Worm (Caenorhabditis elegans) whole organism, L1 larva: ENCODE data around the gene F21A3.11.

ENCODE experiments used
- C34B4.2 ChIP-seq: sonication (generic microtip); optimal IDR thresholded peaks from 2 replicates; lab custom pipeline; 2017; ENCODE audit warnings: mild to moderate bottlenecking, missing genetic modification characterization, missing compliant biosample characterization
- F16B12.6 ChIP-seq: fragments of 150-350 bp; optimal IDR thresholded peaks from 2 replicates; lab custom pipeline; 2014; ENCODE audit warnings: missing biosample characterization, missing genetic modification characterization
- alr-1 ChIP-seq: fragments of 200-800 bp; sonication (Bioruptor generic); optimal IDR thresholded peaks from 2 replicates; lab custom pipeline; 2018; ENCODE audit warnings: borderline replicate concordance, mild to moderate bottlenecking, missing genetic modification characterization, missing compliant biosample characterization
- aly-2 ChIP-seq: fragments of 150-350 bp; optimal IDR thresholded peaks from 2 replicates; lab custom pipeline; 2014; ENCODE audit warnings: missing biosample characterization, missing genetic modification characterization
- blmp-1 ChIP-seq: fragments of 150-350 bp; optimal IDR thresholded peaks from 2 replicates; lab custom pipeline; 2014; ENCODE audit warnings: missing biosample characterization, missing genetic modification characterization
- ceh-90 ChIP-seq: sonication (generic microtip); optimal IDR thresholded peaks from 2 replicates; lab custom pipeline; 2016; ENCODE audit warnings: missing genetic modification characterization, missing compliant biosample characterization
- ces-1 ChIP-seq: fragments of 150-350 bp; optimal IDR thresholded peaks from 2 replicates; lab custom pipeline; 2014; ENCODE audit warnings: missing biosample characterization, missing genetic modification reagents, missing genetic modification characterization
- dsc-1 ChIP-seq: sonication (generic microtip); optimal IDR thresholded peaks from 2 replicates; lab custom pipeline; 2016; ENCODE audit warnings: mild to moderate bottlenecking, missing genetic modification characterization, missing compliant biosample characterization
- efl-1 ChIP-seq, 4 experiments: fragments of 150-350 bp; optimal IDR thresholded peaks in 3 of 4; peaks in 1 of 4; 1 replicate in 1 of 4; 2 replicates in 3 of 4; lab custom pipeline; 2014; ENCODE audit warnings: missing biosample characterization in 2 of 4, missing genetic modification characterization in 2 of 4, missing genetic modification reagents in 2 of 4
- efl-3 ChIP-seq: fragments of 200-800 bp; sonication (Bioruptor generic); optimal IDR thresholded peaks from 2 replicates; lab custom pipeline; 2018; ENCODE audit warnings: mild to moderate bottlenecking, missing genetic modification characterization, missing compliant biosample characterization
- ets-5 ChIP-seq: fragments of 200-800 bp; sonication (Bioruptor generic); IDR thresholded peaks from 2 replicates; pipeline ENCODE4 v1.3.6; 2022; ENCODE audit warnings: missing genetic modification characterization, missing compliant biosample characterization
- fkh-10 ChIP-seq: sonication (generic microtip); optimal IDR thresholded peaks from 2 replicates; lab custom pipeline; 2017; ENCODE audit warnings: missing biosample characterization, missing genetic modification reagents, missing genetic modification characterization
- fkh-4 ChIP-seq: sonication (generic microtip); optimal IDR thresholded peaks from 2 replicates; lab custom pipeline; 2016; ENCODE audit warnings: missing compliant biosample characterization, missing genetic modification characterization, borderline replicate concordance
- fkh-8 ChIP-seq: sonication (generic microtip); optimal IDR thresholded peaks from 2 replicates; lab custom pipeline; 2016; ENCODE audit warnings: mild to moderate bottlenecking, missing genetic modification characterization, missing compliant biosample characterization
- grh-1 ChIP-seq: fragments of 200-800 bp; sonication (Bioruptor generic); IDR thresholded peaks from 2 replicates; pipeline ENCODE4 v1.3.6; 2022; ENCODE audit warnings: missing genetic modification reagents, missing genetic modification characterization, missing compliant biosample characterization
- hlh-17 ChIP-seq: fragments of 200-800 bp; sonication (Bioruptor generic); optimal IDR thresholded peaks from 2 replicates; lab custom pipeline; 2018; ENCODE audit warnings: missing genetic modification characterization, mild to moderate bottlenecking, missing compliant biosample characterization, moderate library complexity, borderline replicate concordance
- isw-1 ChIP-seq: fragments of 200-800 bp; sonication (Bioruptor generic); IDR thresholded peaks from 2 replicates; pipeline ENCODE4 v1.3.6; 2022; ENCODE audit warnings: missing genetic modification characterization, missing compliant biosample characterization
- lin-13 ChIP-seq: fragments of 150-350 bp; optimal IDR thresholded peaks from 2 replicates; lab custom pipeline; 2014; ENCODE audit warnings: missing biosample characterization, missing genetic modification reagents, missing genetic modification characterization
- lir-3 ChIP-seq: sonication (generic microtip); optimal IDR thresholded peaks from 2 replicates; lab custom pipeline; 2016; ENCODE audit warnings: mild to moderate bottlenecking, missing genetic modification characterization, moderate library complexity, missing compliant biosample characterization; ENCODE audit not compliant: poor library complexity
- lsy-2 ChIP-seq, 2 experiments: fragments of 150-350 bp; optimal IDR thresholded peaks; 2 replicates each; lab custom pipeline; 2014; ENCODE audit warnings: missing biosample characterization in 2 of 2, missing genetic modification characterization in 2 of 2
- mdl-1 ChIP-seq, 2 experiments: fragments of 150-350 bp; optimal IDR thresholded peaks; 2 replicates each; lab custom pipeline; 2014 to 2017; ENCODE audit warnings: missing biosample characterization in 2 of 2, missing genetic modification characterization in 2 of 2, inconsistent platforms in 1 of 2
- nhr-12 ChIP-seq: sonication (generic microtip); optimal IDR thresholded peaks from 2 replicates; lab custom pipeline; 2017; ENCODE audit warnings: missing biosample characterization, missing genetic modification characterization
- nhr-28 ChIP-seq: fragments of 150-350 bp; optimal IDR thresholded peaks from 2 replicates; lab custom pipeline; 2014; ENCODE audit warnings: missing biosample characterization, missing genetic modification characterization
- nhr-47 ChIP-seq: sonication (generic microtip); optimal IDR thresholded peaks from 2 replicates; lab custom pipeline; 2016; ENCODE audit warnings: mild to moderate bottlenecking, missing genetic modification characterization, moderate library complexity, missing compliant biosample characterization
- nhr-76 ChIP-seq: sonication (generic microtip); optimal IDR thresholded peaks from 2 replicates; lab custom pipeline; 2017; ENCODE audit warnings: missing biosample characterization, missing genetic modification characterization
- nhr-77 ChIP-seq: fragments of 150-350 bp; optimal IDR thresholded peaks from 2 replicates; lab custom pipeline; 2014; ENCODE audit warnings: missing biosample characterization, missing genetic modification characterization
- nhr-84 ChIP-seq: sonication (generic microtip); optimal IDR thresholded peaks from 2 replicates; lab custom pipeline; 2017; ENCODE audit warnings: missing biosample characterization, missing genetic modification characterization
- nhr-85 ChIP-seq: sonication (generic microtip); peaks from one replicate; lab custom pipeline; 2016; ENCODE audit warnings: missing genetic modification characterization, inconsistent platforms, missing compliant biosample characterization
- nhr-90 ChIP-seq: sonication (generic microtip); optimal IDR thresholded peaks from 2 replicates; lab custom pipeline; 2016; ENCODE audit warnings: mild to moderate bottlenecking, missing genetic modification characterization, missing compliant biosample characterization; ENCODE audit not compliant: poor library complexity
- pqm-1 ChIP-seq: sonication (generic microtip); optimal IDR thresholded peaks from 3 replicates; lab custom pipeline; 2017; ENCODE audit warnings: missing biosample characterization, missing genetic modification characterization
- rnt-1 ChIP-seq: sonication (generic microtip); optimal IDR thresholded peaks from 2 replicates; lab custom pipeline; 2016; ENCODE audit warnings: mild to moderate bottlenecking, missing genetic modification characterization, moderate library complexity, missing compliant biosample characterization
- snpc-4 ChIP-seq: fragments of 150-350 bp; optimal IDR thresholded peaks from 2 replicates; lab custom pipeline; 2014; ENCODE audit warnings: missing biosample characterization, missing genetic modification characterization
- sox-4 ChIP-seq: sonication (generic microtip); optimal IDR thresholded peaks from 2 replicates; lab custom pipeline; 2016; ENCODE audit warnings: missing genetic modification characterization, missing compliant biosample characterization
- sup-37 ChIP-seq: fragments of 200-800 bp; sonication (Bioruptor generic); optimal IDR thresholded peaks from 2 replicates; lab custom pipeline; 2018; ENCODE audit warnings: mild to moderate bottlenecking, missing genetic modification characterization, missing compliant biosample characterization
- swsn-7 ChIP-seq: sonication (generic microtip); optimal IDR thresholded peaks from 2 replicates; lab custom pipeline; 2016; ENCODE audit warnings: missing genetic modification characterization, missing compliant biosample characterization
- tlp-1 ChIP-seq: fragments of 150-350 bp; optimal IDR thresholded peaks from 2 replicates; lab custom pipeline; 2014; ENCODE audit warnings: missing biosample characterization, missing genetic modification characterization
- unc-130 ChIP-seq: fragments of 150-350 bp; optimal IDR thresholded peaks from 2 replicates; lab custom pipeline; 2017; ENCODE audit warnings: missing biosample characterization, missing genetic modification characterization, inconsistent platforms
- unc-30 ChIP-seq: sonication (generic microtip); optimal IDR thresholded peaks from 2 replicates; lab custom pipeline; 2017; ENCODE audit warnings: missing biosample characterization, missing genetic modification characterization
- unc-62 ChIP-seq: fragments of 150-350 bp; optimal IDR thresholded peaks from 2 replicates; lab custom pipeline; 2014; ENCODE audit warnings: missing biosample characterization, missing genetic modification reagents, missing genetic modification characterization
- unc-86 ChIP-seq: sonication (generic microtip); optimal IDR thresholded peaks from 2 replicates; lab custom pipeline; 2016; ENCODE audit warnings: missing genetic modification characterization, missing compliant biosample characterization
- zip-4 ChIP-seq: fragments of 200-800 bp; sonication (Bioruptor generic); optimal IDR thresholded peaks from 2 replicates; lab custom pipeline; 2018; ENCODE audit warnings: mild to moderate bottlenecking, missing genetic modification characterization, moderate library complexity, missing compliant biosample characterization
- ztf-11 ChIP-seq, 2 experiments: sonication (generic microtip); optimal IDR thresholded peaks; 2 replicates each; lab custom pipeline; 2016 to 2017; ENCODE audit warnings: missing genetic modification characterization in 2 of 2, missing biosample characterization in 1 of 2, missing compliant biosample characterization in 1 of 2

F21A3.11 gene

DNA sequence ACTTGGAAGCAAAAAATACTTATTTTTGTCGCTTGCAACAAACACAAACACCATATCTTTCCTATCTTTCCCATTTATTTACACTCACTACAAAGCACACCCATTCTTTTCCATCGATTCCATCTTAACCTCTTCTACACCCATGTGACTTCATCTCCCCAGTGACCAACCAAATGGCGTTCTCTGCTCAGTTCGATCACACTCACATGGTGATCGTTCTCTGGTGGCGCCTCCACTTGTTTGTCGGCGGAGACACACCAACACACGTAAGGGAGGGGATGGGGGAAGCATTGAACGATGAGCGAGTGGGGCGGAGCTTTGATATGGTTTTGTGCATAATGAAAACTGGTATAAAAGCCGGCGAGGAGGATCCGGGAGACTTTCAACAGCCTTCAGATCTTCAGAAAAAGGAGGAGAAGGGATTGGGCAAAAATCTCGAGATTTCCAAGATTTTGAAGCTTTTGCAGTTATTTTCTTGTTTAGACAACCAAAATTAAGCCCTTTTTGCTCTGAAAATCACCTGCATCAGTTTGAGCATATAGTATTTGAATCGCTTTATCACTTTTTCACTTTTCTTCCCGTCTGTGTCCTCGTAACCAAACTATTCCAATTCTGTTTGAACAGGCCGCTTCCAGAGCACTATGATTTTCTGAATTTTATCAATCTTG lies 33.6 kb upstream of the F21A3.11 start (continued):
- no peak for TF ChIP-seq grh-1 (GFP tag; lab: Robert Waterston, UW)
- peak; percentile 82 for TF ChIP-seq nhr-90 (tag; lab: Kevin White, UChicago)
- no peak for TF ChIP-seq nhr-76
- no peak for TF ChIP-seq hlh-17 (GFP tag; lab: Kevin White, UChicago)
- TF ChIP-seq nhr-28 (tag; lab: Kevin White, UChicago) = no peak
- TF ChIP-seq pqm-1 (tag; lab: Kevin White, UChicago) = peak; percentile 66
- TF ChIP-seq nhr-47 (tag; lab: Kevin White, UChicago) = peak; percentile 76
- TF ChIP-seq ztf-11 (tag; optimal IDR thresholded peaks at IDR 0.05; lab: Kevin White, UChicago) = peak in 1 of 2 experiments; percentile 48
- peak; percentile 53 to 65 for TF ChIP-seq efl-1 (optimal IDR thresholded peaks at IDR 0.05; lab: Kevin White, UChicago)
- peak; percentile 60 to 96 for TF ChIP-seq efl-1 (GFP tag; optimal IDR thresholded peaks at IDR 0.05 in 1 of 2; lab: Kevin White, UChicago)
- TF ChIP-seq F16B12.6 (tag; lab: Kevin White, UChicago) = no peak
- peak; percentile 99 for TF ChIP-seq unc-130 (tag; lab: Kevin White, UChicago)
- TF ChIP-seq snpc-4 (tag; lab: Kevin White, UChicago) = peak; percentile 36
- no peak for TF ChIP-seq dsc-1 (tag; lab: Kevin White, UChicago)
- peak; percentile 76 to 87 for TF ChIP-seq lsy-2 (tag; optimal IDR thresholded peaks at IDR 0.05; lab: Kevin White, UChicago)
- TF ChIP-seq aly-2 = no peak
- TF ChIP-seq sup-37 = peak; percentile 53
- TF ChIP-seq ceh-90 (tag; lab: Kevin White, UChicago) = no peak
- TF ChIP-seq blmp-1 (tag; lab: Kevin White, UChicago) = peak; percentile 62
- no peak for TF ChIP-seq ces-1
- TF ChIP-seq sox-4 (tag; lab: Kevin White, UChicago) = peak; percentile 67
- peak; percentile 17 for TF ChIP-seq nhr-77 (tag; lab: Kevin White, UChicago)
- no peak for TF ChIP-seq C34B4.2 (tag; lab: Kevin White, UChicago)
- TF ChIP-seq rnt-1 = peak; percentile 84
- no peak for TF ChIP-seq alr-1 (tag; lab: Kevin White, UChicago)
- TF ChIP-seq ets-5 (GFP tag; lab: Robert Waterston, UW) = no peak
- TF ChIP-seq lin-13 (GFP tag; lab: Kevin White, UChicago) = peak; percentile 74
- no peak for TF ChIP-seq fkh-4 (tag; lab: Kevin White, UChicago)
- TF ChIP-seq unc-62 (GFP tag; lab: Kevin White, UChicago) = no peak
- no peak for TF ChIP-seq fkh-10 (GFP tag; lab: Kevin White, UChicago)
- TF ChIP-seq swsn-7 = peak; percentile 66
- TF ChIP-seq isw-1 (GFP tag; lab: Robert Waterston, UW) = no peak
- TF ChIP-seq zip-4 (GFP tag; lab: Kevin White, UChicago) = no peak
- peak in 1 of 2 experiments; percentile 99 for TF ChIP-seq mdl-1 (tag; optimal IDR thresholded peaks at IDR 0.05; lab: Kevin White, UChicago)
- TF ChIP-seq nhr-84 (tag; lab: Kevin White, UChicago) = no peak
- TF ChIP-seq tlp-1 = no peak
- no peak for TF ChIP-seq efl-3 (GFP tag; lab: Kevin White, UChicago)
- TF ChIP-seq unc-30 (tag; lab: Kevin White, UChicago) = no peak
- peak; percentile 71 for TF ChIP-seq lir-3 (tag; lab: Kevin White, UChicago)
- peak; percentile 39 for TF ChIP-seq fkh-8 (tag; lab: Kevin White, UChicago)
- no peak for TF ChIP-seq nhr-12 (tag; lab: Kevin White, UChicago)
- peak; percentile 89 for TF ChIP-seq nhr-85
- no peak for TF ChIP-seq unc-86
